Worm (Caenorhabditis elegans) whole organism, L1 larva: ENCODE data around the gene eat-6.
"Not testable (repeated sequence)": the region's sequence is repeated elsewhere in the genome, so short reads cannot be mapped to it uniquely, and the experiment has no call there.

Experiments
- C16A3.4 ChIP-seq: fragments of 150-350 bp; optimal IDR thresholded peaks from 2 replicates; lab custom pipeline; 2014; ENCODE audit warnings: missing biosample characterization, missing genetic modification characterization
- C34B4.2 ChIP-seq: sonication (generic microtip); optimal IDR thresholded peaks from 2 replicates; lab custom pipeline; 2017; ENCODE audit warnings: mild to moderate bottlenecking, missing genetic modification characterization, missing compliant biosample characterization
- F16B12.6 ChIP-seq: fragments of 150-350 bp; optimal IDR thresholded peaks from 2 replicates; lab custom pipeline; 2014; ENCODE audit warnings: missing biosample characterization, missing genetic modification characterization
- Y116A8C.19 ChIP-seq: sonication (generic microtip); optimal IDR thresholded peaks from 2 replicates; lab custom pipeline; 2016; ENCODE audit warnings: missing compliant biosample characterization, missing genetic modification characterization, borderline replicate concordance
- alr-1 ChIP-seq: fragments of 200-800 bp; sonication (Bioruptor generic); optimal IDR thresholded peaks from 2 replicates; lab custom pipeline; 2018; ENCODE audit warnings: borderline replicate concordance, mild to moderate bottlenecking, missing genetic modification characterization, missing compliant biosample characterization
- ama-1 ChIP-seq: fragments of 150-350 bp; optimal IDR thresholded peaks from 2 replicates; lab custom pipeline; 2014
- blmp-1 ChIP-seq: fragments of 150-350 bp; optimal IDR thresholded peaks from 2 replicates; lab custom pipeline; 2014; ENCODE audit warnings: missing biosample characterization, missing genetic modification characterization
- ceh-63 ChIP-seq: fragments of 200-800 bp; sonication (Bioruptor generic); optimal IDR thresholded peaks from 2 replicates; lab custom pipeline; 2018; ENCODE audit warnings: mild to moderate bottlenecking, missing genetic modification characterization, missing compliant biosample characterization
- ceh-8 ChIP-seq: fragments of 200-800 bp; sonication (Bioruptor generic); optimal IDR thresholded peaks from 2 replicates; lab custom pipeline; 2018; ENCODE audit warnings: mild to moderate bottlenecking, missing genetic modification characterization, moderate library complexity, missing compliant biosample characterization
- ceh-88 ChIP-seq: fragments of 200-800 bp; sonication (Bioruptor generic); IDR thresholded peaks from 2 replicates; pipeline ENCODE4 v1.3.6; 2022; ENCODE audit warnings: missing genetic modification characterization, missing compliant biosample characterization
- ceh-90 ChIP-seq: sonication (generic microtip); optimal IDR thresholded peaks from 2 replicates; lab custom pipeline; 2016; ENCODE audit warnings: missing genetic modification characterization, missing compliant biosample characterization
- efl-1 ChIP-seq, 4 experiments: fragments of 150-350 bp; optimal IDR thresholded peaks in 3 of 4; peaks in 1 of 4; 1 replicate in 1 of 4; 2 replicates in 3 of 4; lab custom pipeline; 2014; ENCODE audit warnings: missing biosample characterization in 2 of 4, missing genetic modification characterization in 2 of 4, missing genetic modification reagents in 2 of 4
- egl-27 ChIP-seq, 2 experiments: fragments of 150-350 bp in 1 of 2; sonication (generic microtip); optimal IDR thresholded peaks; 3 replicates each; lab custom pipeline; 2017 to 2018; ENCODE audit warnings: missing biosample characterization in 2 of 2, missing genetic modification characterization in 2 of 2, missing genetic modification reagents in 2 of 2
- elt-2 ChIP-seq: sonication (generic microtip); optimal IDR thresholded peaks from 2 replicates; lab custom pipeline; 2016; ENCODE audit warnings: missing genetic modification characterization, mild to moderate bottlenecking, inconsistent platforms, missing compliant biosample characterization, missing genetic modification reagents
- elt-3 ChIP-seq, 6 experiments: fragments of 150-350 bp in 1 of 6; sonication (generic microtip); optimal IDR thresholded peaks; 2 replicates each; lab custom pipeline; 2017 to 2018; ENCODE audit warnings: missing biosample characterization in 6 of 6, missing genetic modification characterization in 6 of 6, inconsistent platforms in 1 of 6
- ets-5 ChIP-seq: fragments of 200-800 bp; sonication (Bioruptor generic); IDR thresholded peaks from 2 replicates; pipeline ENCODE4 v1.3.6; 2022; ENCODE audit warnings: missing genetic modification characterization, missing compliant biosample characterization
- fkh-10 ChIP-seq: sonication (generic microtip); optimal IDR thresholded peaks from 2 replicates; lab custom pipeline; 2017; ENCODE audit warnings: missing biosample characterization, missing genetic modification reagents, missing genetic modification characterization
- fkh-8 ChIP-seq: sonication (generic microtip); optimal IDR thresholded peaks from 2 replicates; lab custom pipeline; 2016; ENCODE audit warnings: mild to moderate bottlenecking, missing genetic modification characterization, missing compliant biosample characterization
- grh-1 ChIP-seq: fragments of 200-800 bp; sonication (Bioruptor generic); IDR thresholded peaks from 2 replicates; pipeline ENCODE4 v1.3.6; 2022; ENCODE audit warnings: missing genetic modification reagents, missing genetic modification characterization, missing compliant biosample characterization
- hlh-17 ChIP-seq: fragments of 200-800 bp; sonication (Bioruptor generic); optimal IDR thresholded peaks from 2 replicates; lab custom pipeline; 2018; ENCODE audit warnings: missing genetic modification characterization, mild to moderate bottlenecking, missing compliant biosample characterization, moderate library complexity, borderline replicate concordance
- hlh-4 ChIP-seq: sonication (generic microtip); optimal IDR thresholded peaks from 2 replicates; lab custom pipeline; 2016; ENCODE audit warnings: mild to moderate bottlenecking, missing genetic modification characterization, missing compliant biosample characterization
- irx-1 ChIP-seq: sonication (generic microtip); optimal IDR thresholded peaks from 2 replicates; lab custom pipeline; 2016; ENCODE audit warnings: missing genetic modification characterization, missing compliant biosample characterization
- isw-1 ChIP-seq: fragments of 200-800 bp; sonication (Bioruptor generic); IDR thresholded peaks from 2 replicates; pipeline ENCODE4 v1.3.6; 2022; ENCODE audit warnings: missing genetic modification characterization, missing compliant biosample characterization
- lsy-2 ChIP-seq, 2 experiments: fragments of 150-350 bp; optimal IDR thresholded peaks; 2 replicates each; lab custom pipeline; 2014; ENCODE audit warnings: missing biosample characterization in 2 of 2, missing genetic modification characterization in 2 of 2
- mab-9 ChIP-seq: fragments of 200-800 bp; sonication (Bioruptor generic); IDR thresholded peaks from 2 replicates; pipeline ENCODE4 v1.3.6; 2022; ENCODE audit warnings: missing genetic modification reagents, missing genetic modification characterization, missing compliant biosample characterization
- mef-2 ChIP-seq: fragments of 150-350 bp; optimal IDR thresholded peaks from 2 replicates; lab custom pipeline; 2014; ENCODE audit warnings: missing biosample characterization, missing genetic modification characterization
- mep-1 ChIP-seq: fragments of 150-350 bp; optimal IDR thresholded peaks from 2 replicates; lab custom pipeline; 2014; ENCODE audit warnings: missing biosample characterization, missing genetic modification characterization
- nhr-12 ChIP-seq: sonication (generic microtip); optimal IDR thresholded peaks from 2 replicates; lab custom pipeline; 2017; ENCODE audit warnings: missing biosample characterization, missing genetic modification characterization
- nhr-19 ChIP-seq: fragments of 200-800 bp; sonication (Bioruptor generic); conservative IDR thresholded peaks from 2 replicates; pipeline ENCODE4 v1.3.6; 2022; ENCODE audit warnings: missing genetic modification characterization, missing compliant biosample characterization
- nhr-237 ChIP-seq: fragments of 150-350 bp; optimal IDR thresholded peaks from 2 replicates; lab custom pipeline; 2014; ENCODE audit warnings: missing biosample characterization, missing genetic modification characterization
- nhr-84 ChIP-seq: sonication (generic microtip); optimal IDR thresholded peaks from 2 replicates; lab custom pipeline; 2017; ENCODE audit warnings: missing biosample characterization, missing genetic modification characterization
- pax-3 ChIP-seq: fragments of 200-800 bp; sonication (Bioruptor generic); optimal IDR thresholded peaks from 2 replicates; lab custom pipeline; 2018; ENCODE audit warnings: mild to moderate bottlenecking, missing genetic modification characterization, moderate library complexity, missing compliant biosample characterization
- pqm-1 ChIP-seq: sonication (generic microtip); optimal IDR thresholded peaks from 3 replicates; lab custom pipeline; 2017; ENCODE audit warnings: missing biosample characterization, missing genetic modification characterization
- sox-4 ChIP-seq: sonication (generic microtip); optimal IDR thresholded peaks from 2 replicates; lab custom pipeline; 2016; ENCODE audit warnings: missing genetic modification characterization, missing compliant biosample characterization
- sptf-1 ChIP-seq: fragments of 150-350 bp; optimal IDR thresholded peaks from 2 replicates; lab custom pipeline; 2014; ENCODE audit warnings: missing biosample characterization, missing genetic modification characterization
- sup-37 ChIP-seq: fragments of 200-800 bp; sonication (Bioruptor generic); optimal IDR thresholded peaks from 2 replicates; lab custom pipeline; 2018; ENCODE audit warnings: mild to moderate bottlenecking, missing genetic modification characterization, missing compliant biosample characterization
- tlp-1 ChIP-seq: fragments of 150-350 bp; optimal IDR thresholded peaks from 2 replicates; lab custom pipeline; 2014; ENCODE audit warnings: missing biosample characterization, missing genetic modification characterization
- unc-86 ChIP-seq: sonication (generic microtip); optimal IDR thresholded peaks from 2 replicates; lab custom pipeline; 2016; ENCODE audit warnings: missing genetic modification characterization, missing compliant biosample characterization
- unc-98 ChIP-seq: fragments of 200-800 bp; sonication (Bioruptor generic); IDR thresholded peaks from 2 replicates; pipeline ENCODE4 v1.3.6; 2022; ENCODE audit warnings: missing genetic modification characterization, missing compliant biosample characterization
- vab-15 ChIP-seq: sonication (generic microtip); optimal IDR thresholded peaks from 2 replicates; lab custom pipeline; 2017; ENCODE audit warnings: missing genotype, mild to moderate bottlenecking, missing genetic modification characterization, missing compliant biosample characterization
- zip-4 ChIP-seq: fragments of 200-800 bp; sonication (Bioruptor generic); optimal IDR thresholded peaks from 2 replicates; lab custom pipeline; 2018; ENCODE audit warnings: mild to moderate bottlenecking, missing genetic modification characterization, moderate library complexity, missing compliant biosample characterization
- ztf-11 ChIP-seq, 2 experiments: sonication (generic microtip); optimal IDR thresholded peaks; 2 replicates each; lab custom pipeline; 2016 to 2017; ENCODE audit warnings: missing genetic modification characterization in 2 of 2, missing biosample characterization in 1 of 2, missing compliant biosample characterization in 1 of 2
- ztf-4 ChIP-seq: fragments of 150-350 bp; optimal IDR thresholded peaks from 2 replicates; lab custom pipeline; 2014; ENCODE audit warnings: missing biosample characterization, missing genetic modification characterization

Gene eat-6

DNA sequence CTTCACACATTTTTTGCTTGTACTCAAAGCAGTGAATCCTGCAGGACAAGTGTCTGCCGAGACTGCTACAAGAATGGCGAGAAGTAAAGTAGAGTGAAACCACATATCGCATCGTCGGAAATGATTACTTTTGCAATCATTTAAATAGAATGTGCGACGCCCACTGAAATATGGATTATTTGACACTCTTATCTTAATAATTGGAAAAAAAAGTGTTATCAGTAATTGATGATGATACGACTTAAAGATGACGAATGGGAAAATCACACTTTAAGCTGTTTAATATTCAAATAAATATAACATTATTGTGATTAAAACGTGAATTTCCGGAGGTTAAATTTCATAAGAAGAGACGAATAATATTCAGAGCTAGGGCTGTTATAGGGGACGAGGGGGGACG, 8.2 kb upstream of the eat-6 start, which contains the start of gene clec-41:
Gene clec-41, minus strand, starts transcription at position 147 of the 400 bp plus-strand sequence.
- TF ChIP-seq F16B12.6 (no peak), pqm-1 (tag; lab: Kevin White, UChicago) (peak; percentile 44), C34B4.2 (tag; lab: Kevin White, UChicago) (no peak), elt-2 (tag; lab: Kevin White, UChicago) (peak; percentile 90), efl-1 (optimal IDR thresholded peaks at IDR 0.05; lab: Kevin White, UChicago) (no peak), efl-1 (GFP tag; optimal IDR thresholded peaks at IDR 0.05 in 1 of 2; lab: Kevin White, UChicago) (no peak), nhr-84 (tag; lab: Kevin White, UChicago) (no peak)

DNA sequence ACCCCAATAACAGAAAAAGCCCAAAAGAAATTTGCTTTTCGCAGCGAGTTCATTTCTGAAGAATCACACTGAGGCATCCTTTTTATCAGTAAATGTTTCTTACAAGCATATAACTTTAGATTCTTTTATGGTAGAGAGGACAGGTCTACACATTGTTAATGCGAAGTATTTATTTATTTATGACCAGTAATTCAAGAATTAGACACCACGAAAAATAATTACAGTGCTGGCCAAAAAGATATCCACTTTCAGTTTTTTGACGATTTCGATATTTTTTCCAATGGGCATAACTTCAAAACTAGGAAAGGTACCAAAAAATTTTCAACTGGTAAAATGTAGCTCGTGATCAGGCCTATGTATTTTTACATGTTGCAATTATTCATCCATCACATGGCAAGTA, 5.0 kb upstream of the eat-6 start, which contains the start of gene clec-225:
Gene clec-225, minus strand, starts transcription at position 101 of the 400 bp plus-strand sequence.
- TF ChIP-seq grh-1 (GFP tag; lab: Robert Waterston, UW); ztf-4 (tag; lab: Kevin White, UChicago); ztf-11 (tag; optimal IDR thresholded peaks at IDR 0.05; lab: Kevin White, UChicago): not testable (repeated sequence)
- TF ChIP-seq, all 84 proteins: peak for 0; not testable (repeated sequence) for 84

DNA sequence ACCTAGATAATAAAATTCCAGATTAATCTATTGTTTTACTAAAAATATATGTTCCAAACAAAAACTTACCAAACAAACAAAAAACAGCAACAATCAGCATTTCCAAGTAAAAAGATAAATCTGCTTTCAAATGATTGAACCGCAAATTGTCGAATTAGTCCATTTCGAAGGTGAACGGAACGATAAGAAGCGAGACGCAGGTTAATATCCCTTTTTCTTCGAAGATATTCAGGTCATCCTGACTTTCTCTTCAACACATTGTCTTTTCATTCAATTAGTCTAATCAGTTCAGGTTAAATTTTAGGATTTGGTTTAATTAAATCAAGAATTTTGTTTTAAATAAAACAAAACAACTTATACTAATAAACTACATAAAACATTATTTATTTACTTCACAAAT, 3.6 kb upstream of the eat-6 start, which contains the start of gene B0365.9:
Gene B0365.9, minus strand, starts transcription at position 186 of the 400 bp plus-strand sequence.
- no peak for TF ChIP-seq efl-1 (optimal IDR thresholded peaks at IDR 0.05; lab: Kevin White, UChicago)
- peak in 1 of 2 experiments; percentile 1 for TF ChIP-seq efl-1 (GFP tag; optimal IDR thresholded peaks at IDR 0.05 in 1 of 2; lab: Kevin White, UChicago)
- TF ChIP-seq blmp-1 = peak; percentile 94
- no peak for TF ChIP-seq C16A3.4 (tag; lab: Kevin White, UChicago)

DNA sequence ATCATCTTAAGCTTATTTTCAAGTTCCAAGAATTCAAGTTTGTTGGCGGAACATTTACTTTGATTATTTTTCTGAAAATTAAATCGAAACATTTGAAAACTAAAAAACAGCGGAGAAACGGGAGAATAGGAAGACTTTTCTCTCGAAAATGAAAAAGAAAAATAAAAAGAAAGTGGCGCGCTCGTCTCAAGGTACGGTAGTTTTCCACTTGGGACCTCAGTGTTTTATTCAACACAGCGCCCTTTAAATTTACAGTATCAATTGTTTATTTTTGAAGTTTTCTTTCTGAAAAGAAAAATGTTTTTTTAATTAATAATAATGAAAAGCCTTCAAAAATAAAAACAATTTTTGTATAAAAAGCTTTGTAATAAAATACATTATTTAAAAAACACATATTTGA, 1.7 kb upstream of the eat-6 start:
- TF ChIP-seq blmp-1 (peak; percentile 39), C16A3.4 (tag; lab: Kevin White, UChicago) (no peak), lsy-2 (tag; optimal IDR thresholded peaks at IDR 0.05; lab: Kevin White, UChicago) (peak in 1 of 2 experiments; percentile 51)

DNA sequence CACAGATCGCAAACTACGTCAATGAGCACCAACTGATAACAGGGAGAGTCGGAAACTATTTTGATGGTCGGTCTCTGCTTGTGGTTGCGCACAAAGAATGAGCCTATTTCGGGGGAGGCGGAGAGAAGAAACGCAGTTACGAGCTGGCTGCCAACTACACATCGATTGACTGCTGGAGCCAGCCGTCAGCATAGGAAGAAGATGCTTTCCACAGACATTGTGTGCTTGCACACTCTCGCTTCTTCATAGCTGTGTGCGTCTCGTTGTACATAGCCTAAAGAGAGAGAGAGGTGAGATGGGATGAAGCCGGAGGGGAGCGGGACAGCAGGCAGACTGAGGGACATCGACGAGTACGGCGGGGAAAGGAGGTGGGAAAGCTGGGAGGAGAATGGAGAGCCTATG, 645 bp upstream of the eat-6 start:
- TF ChIP-seq alr-1 (tag; lab: Kevin White, UChicago) (no peak), ama-1 (peak; percentile 33), grh-1 (GFP tag; lab: Robert Waterston, UW) (no peak), hlh-17 (GFP tag; lab: Kevin White, UChicago) (no peak), C34B4.2 (tag; lab: Kevin White, UChicago) (no peak), ets-5 (GFP tag; lab: Robert Waterston, UW) (no peak), irx-1 (tag; lab: Kevin White, UChicago) (peak; percentile 50), nhr-19 (GFP tag; lab: Robert Waterston, UW) (peak; percentile 52), ceh-90 (no peak), Y116A8C.19 (tag; lab: Kevin White, UChicago) (no peak), hlh-4 (tag; lab: Kevin White, UChicago) (no peak), fkh-8 (tag; lab: Kevin White, UChicago) (peak; percentile 82), blmp-1 (no peak), isw-1 (GFP tag; lab: Robert Waterston, UW) (peak; percentile 36; the same call in 1 of the 2 replicates), ceh-88 (GFP tag; lab: Robert Waterston, UW) (no peak), unc-98 (GFP tag; lab: Robert Waterston, UW) (no peak), mef-2 (peak; percentile 14), sox-4 (no peak), ceh-63 (GFP tag; lab: Kevin White, UChicago) (no peak), nhr-237 (no peak), egl-27 (tag; optimal IDR thresholded peaks at IDR 0.05; lab: Kevin White, UChicago) (peak in 1 of 2 experiments; percentile 28), elt-3 (tag; optimal IDR thresholded peaks at IDR 0.05; lab: Kevin White, UChicago) (no peak), unc-86 (tag; lab: Kevin White, UChicago) (peak; percentile 51), nhr-84 (tag; lab: Kevin White, UChicago) (no peak), pax-3 (tag; lab: Kevin White, UChicago) (peak; percentile 26), tlp-1 (tag; lab: Kevin White, UChicago) (no peak), nhr-12 (tag; lab: Kevin White, UChicago) (no peak), ceh-8 (GFP tag; lab: Kevin White, UChicago) (no peak), vab-15 (tag; lab: Kevin White, UChicago) (no peak), fkh-10 (GFP tag; lab: Kevin White, UChicago) (no peak), zip-4 (no peak), mep-1 (tag; lab: Kevin White, UChicago) (peak; percentile 28), mab-9 (GFP tag; lab: Robert Waterston, UW) (no peak), sup-37 (GFP tag; lab: Kevin White, UChicago) (no peak), sptf-1 (tag; lab: Kevin White, UChicago) (no peak)
